Fruit fly (Drosophila melanogaster) whole organism: ENCODE data around the gene CG13700.

Experiments
- CG8478 ChIP-seq: fragments of >200 bp; optimal IDR thresholded peaks from 2 replicates; lab custom pipeline; 2018; ENCODE audit warnings: inconsistent platforms
- Dll ChIP-seq: fragments of >200 bp; optimal IDR thresholded peaks from 2 replicates; lab custom pipeline; 2017

DNA sequence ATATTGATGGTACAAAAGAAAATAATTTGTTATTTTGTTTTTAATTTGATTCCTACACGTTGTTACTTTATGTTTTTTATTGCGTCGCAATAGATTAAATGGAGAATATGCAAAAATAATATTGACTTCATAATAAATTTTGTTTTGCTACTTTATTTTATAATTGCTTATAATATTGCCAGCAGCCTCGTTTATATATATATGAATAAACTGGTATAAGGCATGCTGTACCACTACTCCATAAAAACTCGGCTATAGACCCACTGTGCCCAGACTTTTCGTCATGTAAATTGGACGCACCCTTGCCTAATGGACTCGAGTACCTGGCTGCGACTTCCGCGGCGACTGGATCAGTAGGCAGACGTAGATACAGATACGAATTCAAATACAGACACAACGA lies 47.6 kb upstream of the CG13700 start:
- TF ChIP-seq Dll (lab: Kevin White, UChicago) (no peak), CG8478 (lab: Kevin White, UChicago) (no peak)
